Worm (Caenorhabditis elegans): Measurements from ENCODE around the gene srh-229.

Gene srh-229

DNA sequence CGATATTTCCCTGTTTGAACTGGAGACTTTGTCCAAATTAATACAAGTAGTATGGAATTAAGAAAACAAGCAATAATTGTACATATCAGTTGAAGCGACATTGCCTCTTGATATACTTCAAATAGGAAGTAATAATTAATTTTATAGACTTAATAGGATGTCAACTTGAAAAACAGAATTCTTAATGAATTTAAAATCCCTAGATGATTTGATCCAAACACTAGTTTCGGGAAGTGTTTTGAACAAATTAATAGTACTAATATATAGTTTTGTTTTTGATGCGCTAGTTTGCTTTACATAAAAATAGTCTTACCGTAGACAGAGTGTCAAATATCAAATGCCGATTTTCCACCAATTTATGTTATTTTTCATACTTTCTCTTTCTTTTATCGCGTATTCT, 25.8 kb downstream of the srh-229 start, which contains the start of gene str-190:
str-190 (minus strand) TSS at position 101 of the 400 bp plus-strand sequence.
- TF ChIP-seq unc-62 (GFP tag; optimal IDR thresholded peaks at IDR 0.05) (no peak), unc-39 (tag; optimal IDR thresholded peaks at IDR 0.05) (no peak), skn-1 (tag; optimal IDR thresholded peaks at IDR 0.05) (no peak), aly-2 (tag; optimal IDR thresholded peaks at IDR 0.05) (no peak)

DNA sequence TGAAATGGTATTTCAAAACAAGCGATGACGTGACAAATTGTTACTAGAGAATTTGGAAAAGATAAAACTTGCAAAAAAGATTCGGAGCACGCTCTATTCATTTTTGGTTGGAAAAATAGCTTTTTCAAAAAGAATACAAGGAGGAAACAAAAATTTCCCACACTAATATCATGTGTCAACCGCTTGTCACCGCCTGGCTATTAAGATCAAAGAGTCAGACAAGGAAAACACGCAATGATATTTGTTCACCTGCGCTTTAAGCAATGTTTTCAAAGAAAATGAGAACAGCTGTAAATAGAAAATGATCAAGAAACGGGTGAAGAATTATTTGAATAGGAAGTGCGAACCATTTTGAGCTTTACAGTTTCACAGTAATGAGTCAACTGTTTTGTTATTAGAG, 27.4 kb downstream of the srh-229 start, which contains the start of gene srh-125:
srh-125 (minus strand) TSS at position 101 of the 400 bp plus-strand sequence.
- TF ChIP-seq ztf-4 (tag; optimal IDR thresholded peaks at IDR 0.05), result no peak
- TF ChIP-seq mbf-1 (tag; optimal IDR thresholded peaks at IDR 0.05), result no peak
- TF ChIP-seq blmp-1 (tag; optimal IDR thresholded peaks at IDR 0.05; ENCODE audit: insufficient read depth), result no peak
- no peak for TF ChIP-seq fos-1 (tag; optimal IDR thresholded peaks at IDR 0.05)
- TF ChIP-seq ama-1 (optimal IDR thresholded peaks at IDR 0.05), result no peak

DNA sequence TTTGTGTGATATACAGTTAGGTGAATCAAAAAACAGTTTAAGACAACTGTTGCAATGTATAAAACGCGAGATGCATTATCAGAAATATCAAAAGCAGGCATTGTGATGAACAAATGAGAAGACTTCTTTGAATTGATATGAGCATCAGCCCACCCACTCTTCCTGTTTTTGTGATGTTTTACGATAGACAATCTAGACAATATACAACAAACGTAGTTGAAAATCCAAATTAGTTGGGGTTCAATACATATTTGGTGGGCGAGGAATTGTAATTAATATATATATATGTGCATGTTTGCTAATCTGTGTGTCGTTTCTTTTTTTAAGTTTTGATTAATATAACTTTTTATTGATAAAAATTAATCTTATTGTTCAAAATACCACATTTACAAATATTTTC, 31.4 kb downstream of the srh-229 start, which contains the start of gene str-28:
str-28 (minus strand) TSS at position 101 of the 400 bp plus-strand sequence.
- no peak for TF ChIP-seq mab-5 (tag; optimal IDR thresholded peaks at IDR 0.05)

DNA sequence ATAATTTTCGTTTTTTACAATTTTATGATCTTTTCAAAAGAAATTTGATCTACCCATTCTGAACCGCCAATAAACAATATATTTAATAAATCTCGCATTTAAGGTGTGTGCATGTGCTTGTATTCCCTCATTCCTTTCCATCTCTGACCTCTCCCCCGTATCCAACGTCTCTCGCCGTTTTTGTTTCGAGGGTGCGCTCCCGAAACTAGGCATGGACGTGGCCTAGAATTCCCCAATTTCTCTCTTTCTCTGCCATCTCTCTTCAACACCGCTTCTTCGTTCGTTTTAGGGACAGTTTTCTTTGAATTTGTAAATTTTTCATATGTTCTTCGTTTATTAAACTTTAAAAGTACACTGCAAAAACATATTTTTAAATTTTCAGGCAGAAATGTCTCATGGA, 38.7 kb downstream of the srh-229 start, which contains the start of gene F25E5.1:
F25E5.1 (plus strand) TSS at position 376 of the 400 bp plus-strand sequence.
- TF ChIP-seq fos-1 (tag; optimal IDR thresholded peaks at IDR 0.05) (peak; percentile 55), lin-11 (tag; optimal IDR thresholded peaks at IDR 0.05) (peak; percentile 36), unc-39 (tag; optimal IDR thresholded peaks at IDR 0.05) (no peak), dmd-4 (tag; optimal IDR thresholded peaks at IDR 0.05) (no peak), elt-1 (tag; optimal IDR thresholded peaks at IDR 0.05) (no peak), lsy-2 (tag; optimal IDR thresholded peaks at IDR 0.05) (peak in 1 of 2 experiments; percentile 2), sma-9 (GFP tag; optimal IDR thresholded peaks at IDR 0.05) (no peak), sma-9 (tag; optimal IDR thresholded peaks at IDR 0.05) (no peak), nhr-237 (tag; optimal IDR thresholded peaks at IDR 0.05) (no peak), mdl-1 (tag; optimal IDR thresholded peaks at IDR 0.05) (peak in 1 of 2 experiments; percentile 57), F13H6.1 (tag; optimal IDR thresholded peaks at IDR 0.05) (peak; percentile 78), nhr-77 (tag; optimal IDR thresholded peaks at IDR 0.05) (no peak), zag-1 (tag; optimal IDR thresholded peaks at IDR 0.05) (peak; percentile 13), lin-13 (GFP tag; optimal IDR thresholded peaks at IDR 0.05) (peak; percentile 53), ZK546.5 (tag; optimal IDR thresholded peaks at IDR 0.05) (no peak), C34F6.9 (tag; optimal IDR thresholded peaks at IDR 0.05) (peak; percentile 87), gmeb-1 (tag; optimal IDR thresholded peaks at IDR 0.05) (peak; percentile 56), sem-4 (tag; optimal IDR thresholded peaks at IDR 0.05) (no peak), snpc-4 (tag; optimal IDR thresholded peaks at IDR 0.05) (no peak), mab-5 (tag; optimal IDR thresholded peaks at IDR 0.05) (peak; percentile 56), crh-2 (tag; optimal IDR thresholded peaks at IDR 0.05) (peak; percentile 75)

DNA sequence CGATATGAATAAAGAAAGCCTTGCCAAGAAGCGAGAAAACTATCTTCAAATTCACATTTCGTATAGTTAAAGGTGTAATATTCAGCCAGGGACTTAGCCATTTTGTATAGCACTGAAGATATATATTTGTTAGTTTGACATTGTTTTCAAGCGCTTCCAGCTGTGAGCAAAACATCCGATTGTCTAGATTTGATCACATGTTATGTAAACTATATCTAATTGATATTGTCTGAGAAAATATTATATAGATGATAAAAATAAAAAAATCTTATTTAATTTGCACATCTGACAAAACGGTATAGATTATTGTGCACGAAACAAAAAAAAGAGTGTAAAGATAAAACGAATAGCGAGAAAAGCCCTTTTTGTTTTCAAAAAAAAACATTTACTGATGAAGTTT, 39.5 kb downstream of the srh-229 start, which contains the start of gene srh-89:
srh-89 (minus strand) TSS at position 101 of the 400 bp plus-strand sequence.
- TF ChIP-seq nhr-10 (tag; optimal IDR thresholded peaks at IDR 0.05) (no peak), sem-4 (tag; optimal IDR thresholded peaks at IDR 0.05) (no peak), gmeb-1 (tag; optimal IDR thresholded peaks at IDR 0.05) (no peak), ztf-1 (GFP tag; conservative IDR thresholded peaks at IDR 0.05) (no peak), nhr-11 (tag; optimal IDR thresholded peaks at IDR 0.05) (no peak), unc-39 (tag; optimal IDR thresholded peaks at IDR 0.05) (no peak), ZK546.5 (tag; optimal IDR thresholded peaks at IDR 0.05) (no peak), nhr-129 (tag; optimal IDR thresholded peaks at IDR 0.05) (no peak), lin-11 (tag; optimal IDR thresholded peaks at IDR 0.05) (no peak), crh-2 (tag; optimal IDR thresholded peaks at IDR 0.05) (no peak), ama-1 (optimal IDR thresholded peaks at IDR 0.05) (no peak), mdl-1 (tag; optimal IDR thresholded peaks at IDR 0.05) (no peak), elt-1 (tag; optimal IDR thresholded peaks at IDR 0.05) (no peak), aly-2 (tag; optimal IDR thresholded peaks at IDR 0.05) (no peak), F13H6.1 (tag; optimal IDR thresholded peaks at IDR 0.05) (no peak), nhr-12 (tag; optimal IDR thresholded peaks at IDR 0.05) (no peak), snpc-4 (tag; optimal IDR thresholded peaks at IDR 0.05) (no peak), fos-1 (tag; optimal IDR thresholded peaks at IDR 0.05) (no peak), blmp-1 (tag; optimal IDR thresholded peaks at IDR 0.05; ENCODE audit: insufficient read depth) (no peak)

All from whole organism, L2 larva.